Fruit fly (Drosophila melanogaster): ENCODE measurements around the gene dy.
A peak's percentile ranks its signal among the peaks of the same experiment; 100 is the strongest.

Gene dy

DNA sequence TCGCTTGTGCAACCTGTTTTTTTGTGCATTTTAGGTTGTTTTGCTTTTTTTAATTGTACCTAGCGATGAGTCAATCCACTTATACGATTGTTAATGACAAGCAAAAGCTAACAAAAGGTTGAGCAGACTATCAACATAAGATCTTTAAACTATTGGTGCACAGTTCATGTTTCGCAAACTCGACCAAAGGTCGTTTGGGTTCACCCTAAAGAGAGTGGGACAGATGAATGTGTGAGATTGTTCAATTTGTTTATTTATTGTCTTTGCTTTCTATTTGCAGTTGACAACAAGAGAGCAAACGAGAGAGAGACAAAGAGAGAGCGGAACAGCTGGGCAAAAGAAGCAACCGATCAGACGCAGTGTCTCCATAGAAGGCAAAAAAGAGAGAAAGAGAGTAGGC, 44.4 kb upstream of the dy start (continued):
- TF ChIP-seq fd64A (GFP tag; optimal IDR thresholded peaks at IDR 0.05) (peak; percentile 77), zfh2 (GFP tag; optimal IDR thresholded peaks at IDR 0.05) (no peak), tio (GFP tag; optimal IDR thresholded peaks at IDR 0.05) (no peak), CG7786 (GFP tag; optimal IDR thresholded peaks at IDR 0.05) (no peak), Gsc (GFP tag; IDR thresholded peaks at IDR 0.05) (no peak), CG1603 (tag; optimal IDR thresholded peaks at IDR 0.05) (no peak), Six4 (GFP tag; optimal IDR thresholded peaks at IDR 0.05) (peak; percentile 10), otp (GFP tag; IDR thresholded peaks at IDR 0.05) (no peak), Asciz (GFP tag; optimal IDR thresholded peaks at IDR 0.05) (peak; percentile 70), CG1792 (GFP tag; optimal IDR thresholded peaks at IDR 0.05) (no peak), bowl (GFP tag; IDR thresholded peaks at IDR 0.05) (no peak), prd (optimal IDR thresholded peaks at IDR 0.05) (no peak), prd (GFP tag; IDR thresholded peaks at IDR 0.05) (no peak), CG15011 (GFP tag; optimal IDR thresholded peaks at IDR 0.05) (no peak), HmgD (GFP tag; optimal IDR thresholded peaks at IDR 0.05) (no peak), phol (tag; optimal IDR thresholded peaks at IDR 0.05) (no peak), CG15479 (GFP tag; optimal IDR thresholded peaks at IDR 0.05) (peak; percentile 33), CG10366 (GFP tag; IDR thresholded peaks at IDR 0.05) (no peak), maf-S (GFP tag; optimal IDR thresholded peaks at IDR 0.05) (no peak), CG11085 (GFP tag; IDR thresholded peaks at IDR 0.05) (no peak), bab2 (GFP tag; optimal IDR thresholded peaks at IDR 0.05) (no peak), CG32767 (GFP tag; IDR thresholded peaks at IDR 0.05) (no peak), CG17802 (tag; optimal IDR thresholded peaks at IDR 0.05) (no peak), CG12769 (tag; optimal IDR thresholded peaks at IDR 0.05) (no peak), Rfx (GFP tag; IDR thresholded peaks at IDR 0.05) (no peak), CG12659 (GFP tag; optimal IDR thresholded peaks at IDR 0.05) (no peak), Dll (GFP tag; IDR thresholded peaks at IDR 0.05; ENCODE audit: partially characterized antibody) (no peak), GATAe (GFP tag; conservative IDR thresholded peaks at IDR 0.05) (no peak), CG16815 (GFP tag; optimal IDR thresholded peaks at IDR 0.05) (no peak), Ptx1 (GFP tag; IDR thresholded peaks at IDR 0.05) (no peak), Side (GFP tag; optimal IDR thresholded peaks at IDR 0.05) (no peak), Dad (GFP tag; optimal IDR thresholded peaks at IDR 0.05) (no peak), CG11456 (GFP tag; IDR thresholded peaks at IDR 0.05) (no peak), CG1602 (GFP tag; optimal IDR thresholded peaks at IDR 0.05) (no peak), BEAF-32 (GFP tag; optimal IDR thresholded peaks at IDR 0.05) (no peak), CG4404 (GFP tag; IDR thresholded peaks at IDR 0.05) (no peak), sisA (GFP tag; IDR thresholded peaks at IDR 0.05) (no peak), gce (GFP tag; IDR thresholded peaks at IDR 0.05) (no peak), Dref (GFP tag; IDR thresholded peaks at IDR 0.05) (no peak), gsb (GFP tag; IDR thresholded peaks at IDR 0.05) (no peak), CG17829 (tag; optimal IDR thresholded peaks at IDR 0.05) (no peak), D19B (GFP tag; optimal IDR thresholded peaks at IDR 0.05) (no peak), CG14667 (GFP tag; IDR thresholded peaks at IDR 0.05) (no peak), vvl (GFP tag; IDR thresholded peaks at IDR 0.05) (peak; percentile 33; the same call in 1 of the 2 replicates), klu (GFP tag; IDR thresholded peaks at IDR 0.05) (no peak), CG11695 (GFP tag; IDR thresholded peaks at IDR 0.05) (0 out of 3 replicates have a peak, but pooled peaks have one; percentile 22), tll (GFP tag; optimal IDR thresholded peaks at IDR 0.05) (no peak), seq (GFP tag; IDR thresholded peaks at IDR 0.05) (no peak), E2f2 (GFP tag; IDR thresholded peaks at IDR 0.05) (no peak), CG42726 (GFP tag; IDR thresholded peaks at IDR 0.05; ENCODE audit: partially characterized antibody) (no peak), sna (GFP tag; IDR thresholded peaks at IDR 0.05; ENCODE audit: partially characterized antibody) (no peak), sim (GFP tag; IDR thresholded peaks at IDR 0.05) (no peak), Scr (GFP tag; IDR thresholded peaks at IDR 0.05; ENCODE audit: partially characterized antibody) (no peak)
